Worm (Caenorhabditis elegans) whole organism, L3 larva: ENCODE data around the gene pat-4.
"Not testable (repeated sequence)": the region's sequence is repeated elsewhere in the genome, so short reads cannot be mapped to it uniquely, and the experiment has no call there.

Experiments used
- R02D3.7 ChIP-seq: fragments of 150-350 bp; optimal IDR thresholded peaks from 2 replicates; lab custom pipeline; 2014; ENCODE audit warnings: missing biosample characterization, missing genetic modification characterization
- ZK546.5 ChIP-seq: sonication (generic microtip); optimal IDR thresholded peaks from 2 replicates; lab custom pipeline; 2017; ENCODE audit warnings: missing biosample characterization, missing genetic modification characterization
- aly-2 ChIP-seq: fragments of 150-350 bp; optimal IDR thresholded peaks from 2 replicates; lab custom pipeline; 2014; ENCODE audit warnings: missing biosample characterization, missing genetic modification characterization
- ama-1 ChIP-seq: fragments of 150-350 bp; optimal IDR thresholded peaks from 2 replicates; lab custom pipeline; 2018
- ceh-16 ChIP-seq: sonication (generic microtip); optimal IDR thresholded peaks from 2 replicates; lab custom pipeline; 2017; ENCODE audit warnings: missing biosample characterization, missing genetic modification characterization
- ceh-28 ChIP-seq: fragments of 150-350 bp; optimal IDR thresholded peaks from 2 replicates; lab custom pipeline; 2014; ENCODE audit warnings: missing biosample characterization, missing genetic modification reagents, missing genetic modification characterization
- ceh-9 ChIP-seq: sonication (generic microtip); optimal IDR thresholded peaks from 2 replicates; lab custom pipeline; 2018; ENCODE audit warnings: missing biosample characterization, missing genetic modification characterization
- daf-12 ChIP-seq: fragments of 150-350 bp; optimal IDR thresholded peaks from 2 replicates; lab custom pipeline; 2014; ENCODE audit warnings: missing biosample characterization, missing genetic modification reagents, missing genetic modification characterization
- egl-27 ChIP-seq: sonication (generic microtip); optimal IDR thresholded peaks from 4 replicates; lab custom pipeline; 2017; ENCODE audit warnings: missing biosample characterization, missing genetic modification reagents, missing genetic modification characterization
- egl-5 ChIP-seq: fragments of 150-350 bp; optimal IDR thresholded peaks from 2 replicates; lab custom pipeline; 2017; ENCODE audit warnings: missing biosample characterization, missing genetic modification reagents, missing genetic modification characterization, inconsistent platforms
- elt-2 ChIP-seq: sonication (generic microtip); optimal IDR thresholded peaks from 2 replicates; lab custom pipeline; 2016; ENCODE audit warnings: missing genetic modification reagents, mild to moderate bottlenecking, missing genetic modification characterization, missing compliant biosample characterization
- elt-3 ChIP-seq, 3 experiments: fragments of 150-350 bp in 1 of 3; sonication (generic microtip) in 2 of 3; optimal IDR thresholded peaks; 2 replicates in 2 of 3; 4 replicates in 1 of 3; lab custom pipeline; 2014 to 2017; ENCODE audit warnings: missing biosample characterization in 3 of 3, missing genetic modification characterization in 3 of 3
- fkh-10 ChIP-seq: sonication (generic microtip); optimal IDR thresholded peaks from 2 replicates; lab custom pipeline; 2017; ENCODE audit warnings: missing biosample characterization, missing genetic modification reagents, missing genetic modification characterization
- fos-1 ChIP-seq: fragments of 150-350 bp; optimal IDR thresholded peaks from 2 replicates; lab custom pipeline; 2014; ENCODE audit warnings: missing biosample characterization, missing genetic modification characterization
- hmg-11 ChIP-seq: sonication (generic microtip); optimal IDR thresholded peaks from 2 replicates; lab custom pipeline; 2016; ENCODE audit warnings: missing genetic modification characterization, missing compliant biosample characterization
- jun-1 ChIP-seq: fragments of 150-350 bp; optimal IDR thresholded peaks from 2 replicates; lab custom pipeline; 2014; ENCODE audit warnings: missing biosample characterization, missing genetic modification reagents, missing genetic modification characterization
- lin-15B ChIP-seq: fragments of 150-350 bp; optimal IDR thresholded peaks from 2 replicates; lab custom pipeline; 2014; ENCODE audit warnings: missing biosample characterization, missing genetic modification characterization
- lin-39 ChIP-seq: fragments of 150-350 bp; optimal IDR thresholded peaks from 2 replicates; lab custom pipeline; 2018; ENCODE audit warnings: missing biosample characterization, missing genetic modification reagents, missing genetic modification characterization
- mdl-1 ChIP-seq: fragments of 150-350 bp; optimal IDR thresholded peaks from 2 replicates; lab custom pipeline; 2014; ENCODE audit warnings: missing biosample characterization, missing genetic modification characterization
- mml-1 ChIP-seq: fragments of 150-350 bp; sonication (generic microtip); optimal IDR thresholded peaks from 3 replicates; lab custom pipeline; 2014; ENCODE audit warnings: missing biosample characterization, missing genetic modification characterization
- nfya-1 ChIP-seq: sonication (generic microtip); optimal IDR thresholded peaks from 2 replicates; lab custom pipeline; 2017; ENCODE audit warnings: missing genetic modification characterization, mild to moderate bottlenecking, missing compliant biosample characterization, antibody characterized with exemption, moderate library complexity; ENCODE audit not compliant: insufficient read depth
- nhr-11 ChIP-seq: fragments of 150-350 bp; optimal IDR thresholded peaks from 2 replicates; lab custom pipeline; 2014; ENCODE audit warnings: missing biosample characterization, missing genetic modification characterization
- nhr-12 ChIP-seq: fragments of 150-350 bp; optimal IDR thresholded peaks from 2 replicates; lab custom pipeline; 2014; ENCODE audit warnings: missing biosample characterization, missing genetic modification characterization
- nhr-23 ChIP-seq: fragments of 150-350 bp; optimal IDR thresholded peaks from 2 replicates; lab custom pipeline; 2014; ENCODE audit warnings: missing biosample characterization, missing genetic modification reagents, missing genetic modification characterization
- nhr-25 ChIP-seq: sonication (generic microtip); optimal IDR thresholded peaks from 2 replicates; lab custom pipeline; 2017; ENCODE audit warnings: missing biosample characterization, missing genetic modification characterization
- nhr-43 ChIP-seq: sonication (generic microtip); optimal IDR thresholded peaks from 2 replicates; lab custom pipeline; 2016; ENCODE audit warnings: mild to moderate bottlenecking, missing genetic modification characterization, missing compliant biosample characterization; ENCODE audit not compliant: poor library complexity, severe bottlenecking
- nhr-67 ChIP-seq: fragments of 150-350 bp; optimal IDR thresholded peaks from 2 replicates; lab custom pipeline; 2014; ENCODE audit warnings: missing biosample characterization, missing genetic modification characterization
- nhr-76 ChIP-seq: fragments of 150-350 bp; sonication (generic microtip); optimal IDR thresholded peaks from 5 replicates; lab custom pipeline; 2014; ENCODE audit warnings: missing biosample characterization, missing genetic modification characterization
- nhr-77 ChIP-seq: fragments of 150-350 bp; optimal IDR thresholded peaks from 2 replicates; lab custom pipeline; 2014; ENCODE audit warnings: missing biosample characterization, missing genetic modification characterization
- pha-4 ChIP-seq: fragments of 150-350 bp; optimal IDR thresholded peaks from 2 replicates; lab custom pipeline; 2014; ENCODE audit warnings: missing biosample characterization, missing genetic modification reagents, missing genetic modification characterization
- pqm-1 ChIP-seq: fragments of 150-350 bp; optimal IDR thresholded peaks from 2 replicates; lab custom pipeline; 2017; ENCODE audit warnings: missing biosample characterization, missing genetic modification characterization, inconsistent platforms
- sea-2 ChIP-seq: fragments of 150-350 bp; sonication (generic microtip); optimal IDR thresholded peaks from 4 replicates; lab custom pipeline; 2014; ENCODE audit warnings: missing biosample characterization, missing genetic modification reagents, missing genetic modification characterization
- skn-1 ChIP-seq: fragments of 150-350 bp; optimal IDR thresholded peaks from 2 replicates; lab custom pipeline; 2014; ENCODE audit warnings: missing biosample characterization, missing genetic modification characterization
- snpc-4 ChIP-seq: fragments of 150-350 bp; optimal IDR thresholded peaks from 2 replicates; lab custom pipeline; 2014; ENCODE audit warnings: missing biosample characterization, missing genetic modification characterization
- unc-62 ChIP-seq: fragments of 150-350 bp; sonication (generic microtip); optimal IDR thresholded peaks from 4 replicates; lab custom pipeline; 2014; ENCODE audit warnings: missing biosample characterization, missing genetic modification reagents, missing genetic modification characterization
- zag-1 ChIP-seq: fragments of 150-350 bp; optimal IDR thresholded peaks from 2 replicates; lab custom pipeline; 2014; ENCODE audit warnings: missing biosample characterization, missing genetic modification characterization
- ztf-11 ChIP-seq: fragments of 150-350 bp; optimal IDR thresholded peaks from 2 replicates; lab custom pipeline; 2014; ENCODE audit warnings: missing biosample characterization, missing genetic modification characterization
- ztf-4 ChIP-seq: fragments of 150-350 bp; optimal IDR thresholded peaks from 2 replicates; lab custom pipeline; 2014; ENCODE audit warnings: missing biosample characterization, missing genetic modification characterization

The pat-4 gene

DNA sequence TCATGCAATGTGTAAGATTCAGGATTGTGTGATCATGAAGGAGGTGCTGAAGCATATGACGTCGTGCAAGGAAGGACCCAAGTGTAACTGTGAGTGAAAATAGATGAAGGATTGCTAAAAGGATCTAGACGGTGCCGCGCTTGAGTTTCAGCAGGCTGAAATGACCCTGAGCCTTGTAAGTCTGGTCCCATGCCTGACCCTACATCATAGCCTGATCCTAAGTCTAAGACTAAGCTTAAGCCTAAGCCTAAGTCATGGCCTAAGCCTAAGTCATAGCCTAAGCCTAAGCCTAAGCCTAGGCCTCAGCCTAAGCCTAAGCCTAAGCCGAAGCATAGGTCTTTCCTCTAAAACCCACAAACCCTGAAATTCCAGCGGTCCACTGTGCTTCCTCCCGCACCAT, 23.2 kb upstream of the pat-4 start:
- TF ChIP-seq lin-15B = no peak
- TF ChIP-seq ceh-16 (tag; lab: Kevin White, UChicago) = no peak
- TF ChIP-seq lin-39 = no peak
- TF ChIP-seq pqm-1 = no peak
- TF ChIP-seq R02D3.7 (tag; lab: Kevin White, UChicago) = no peak
- TF ChIP-seq snpc-4 (tag; lab: Kevin White, UChicago) = no peak
- no peak for TF ChIP-seq fos-1 (tag; lab: Kevin White, UChicago)
- no peak for TF ChIP-seq nhr-77 (tag; lab: Kevin White, UChicago)
- no peak for TF ChIP-seq skn-1 (tag; lab: Kevin White, UChicago)
- no peak for TF ChIP-seq sea-2 (GFP tag; lab: Kevin White, UChicago)

- TF ChIP-seq ceh-9 (tag; lab: Kevin White, UChicago) (no peak), nhr-43 (no peak), nfya-1 (tag; lab: Kevin White, UChicago) (no peak), nhr-77 (tag; lab: Kevin White, UChicago) (no peak), egl-5 (tag; lab: Kevin White, UChicago) (no peak), hmg-11 (no peak), pha-4 (no peak), elt-3 (tag; optimal IDR thresholded peaks at IDR 0.05; lab: Kevin White, UChicago) (no peak), unc-62 (no peak), jun-1 (tag; lab: Kevin White, UChicago) (no peak), ztf-11 (tag; lab: Kevin White, UChicago) (no peak), pqm-1 (no peak), daf-12 (no peak), egl-27 (tag; lab: Kevin White, UChicago) (no peak), nhr-23 (tag; lab: Kevin White, UChicago) (no peak), skn-1 (tag; lab: Kevin White, UChicago) (no peak), nhr-12 (tag; lab: Kevin White, UChicago) (no peak), ceh-28 (tag; lab: Kevin White, UChicago) (no peak)
These were observed 22.6 kb upstream of the pat-4 start, which contains the start of gene C29F9.5 for ce11 chrIII:117210-117609. TSS of gene C29F9.5 (plus strand) at chrIII:117510.

DNA sequence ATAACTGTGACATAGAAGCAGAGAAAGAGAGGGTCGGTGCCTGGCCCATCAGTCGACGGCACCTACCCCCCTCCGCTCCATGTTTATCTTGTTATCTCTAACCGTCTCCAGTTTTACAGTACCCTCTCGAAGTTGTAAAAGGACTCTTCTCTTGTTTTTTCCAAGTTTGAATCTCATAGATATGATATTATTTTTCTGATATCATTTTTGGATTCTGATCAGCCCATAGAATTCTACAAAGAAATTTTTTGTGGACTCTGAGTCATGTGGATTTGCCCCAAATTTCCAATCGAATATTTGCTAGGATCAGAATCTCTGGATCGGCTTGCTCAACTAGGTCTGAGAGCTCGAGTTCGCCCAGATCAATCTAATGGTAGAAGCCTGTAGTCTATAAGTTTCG, 20.0 kb upstream of the pat-4 start, which contains the start of gene C29F9.6:
Gene C29F9.6, plus strand, starts transcription at position 301 of the 400 bp plus-strand sequence.
- TF ChIP-seq mdl-1 (tag; lab: Kevin White, UChicago) (no peak), lin-39 (no peak), aly-2 (no peak), snpc-4 (tag; lab: Kevin White, UChicago) (no peak), nhr-11 (no peak), pqm-1 (no peak), sea-2 (GFP tag; lab: Kevin White, UChicago) (no peak), ztf-4 (tag; lab: Kevin White, UChicago) (no peak), nhr-23 (tag; lab: Kevin White, UChicago) (no peak), nhr-77 (tag; lab: Kevin White, UChicago) (no peak), nhr-25 (tag; lab: Kevin White, UChicago) (no peak), elt-2 (tag; lab: Kevin White, UChicago) (no peak), mml-1 (tag; lab: Kevin White, UChicago) (no peak), ceh-28 (tag; lab: Kevin White, UChicago) (no peak), ama-1 (lab: Kevin White, UChicago) (no peak), ZK546.5 (tag; lab: Kevin White, UChicago) (no peak), nhr-76 (tag; lab: Kevin White, UChicago) (no peak)

- not testable (repeated sequence) for TF ChIP-seq fkh-10; ceh-28 (tag; lab: Kevin White, UChicago); nhr-12 (tag; lab: Kevin White, UChicago)
These were observed 4.2 kb upstream of the pat-4 start, which contains the start of gene C29F9.9 for ce11 chrIII:98822-99221. TSS of gene C29F9.9 (minus strand) at chrIII:98922.

- not testable (repeated sequence) for TF ChIP-seq nhr-67; zag-1 (tag; lab: Kevin White, UChicago); egl-5 (tag; lab: Kevin White, UChicago)
These were observed 2.4 kb upstream of the pat-4 start, which contains the start of gene C29F9.8 for ce11 chrIII:97018-97417. TSS of gene C29F9.8 (minus strand) at chrIII:97118.
